Worm (Caenorhabditis elegans): ENCODE results near the gene C35C5.10.

- TF ChIP-seq snpc-1.3 (tag; optimal IDR thresholded peaks at IDR 0.05; ENCODE audit: insufficient read depth) (no peak), K12H6.12 (tag; optimal IDR thresholded peaks at IDR 0.05) (no peak), unc-62 (GFP tag; optimal IDR thresholded peaks at IDR 0.05) (no peak), ama-1 (optimal IDR thresholded peaks at IDR 0.05) (no peak), ama-1 (GFP tag; optimal IDR thresholded peaks at IDR 0.05) (no peak)
Observed at ce11 chrX:11574167-11574566, 18.1 kb downstream of the C35C5.10 start.

Data from whole organism, young adult.